Worm (Caenorhabditis elegans) whole organism, young adult: Measurements from ENCODE around the gene F29A7.8.
A peak's percentile ranks its signal among the peaks of the same experiment; 100 is the strongest.

Experiments used
- B0261.1 ChIP-seq: sonication (generic microtip); optimal IDR thresholded peaks from 2 replicates; lab custom pipeline; 2016; ENCODE audit warnings: mild to moderate bottlenecking, missing genetic modification characterization, moderate library complexity, missing compliant biosample characterization
- K11D2.4 ChIP-seq: fragments of 200-800 bp; sonication (Bioruptor generic); IDR thresholded peaks from 2 replicates; pipeline ENCODE4 v1.3.6; 2022; ENCODE audit warnings: missing genetic modification reagents, missing genetic modification characterization, missing compliant biosample characterization
- K12H6.12 ChIP-seq: fragments of 200-800 bp; sonication (Bioruptor generic); optimal IDR thresholded peaks from 2 replicates; lab custom pipeline; 2018; ENCODE audit warnings: mild to moderate bottlenecking, missing genetic modification characterization, missing compliant biosample characterization
- Y67H2A.10 ChIP-seq: fragments of 200-800 bp; sonication (Bioruptor generic); conservative IDR thresholded peaks from 2 replicates; pipeline ENCODE4 v1.3.6; 2022; ENCODE audit warnings: missing genetic modification reagents, missing genetic modification characterization, missing compliant biosample characterization
- aptf-2 ChIP-seq: fragments of 200-800 bp; sonication (Bioruptor generic); conservative IDR thresholded peaks from 2 replicates; pipeline ENCODE4 v1.3.6; 2022; ENCODE audit warnings: missing genetic modification reagents, missing genetic modification characterization, missing compliant biosample characterization
- attf-5 ChIP-seq: fragments of 200-800 bp; sonication (Bioruptor generic); optimal IDR thresholded peaks from 2 replicates; lab custom pipeline; 2018; ENCODE audit warnings: mild to moderate bottlenecking, missing genetic modification characterization, missing compliant biosample characterization
- attf-6 ChIP-seq: fragments of 200-800 bp; sonication (Bioruptor generic); IDR thresholded peaks from 2 replicates; pipeline ENCODE4 v1.3.6; 2022; ENCODE audit warnings: missing genetic modification reagents, missing genetic modification characterization, missing compliant biosample characterization
- bed-2 ChIP-seq: fragments of 200-800 bp; sonication (Bioruptor generic); IDR thresholded peaks from 2 replicates; pipeline ENCODE4 v1.3.6; 2022; ENCODE audit warnings: missing genetic modification reagents, missing genetic modification characterization, missing compliant biosample characterization
- cebp-1 ChIP-seq, 2 experiments: fragments of 200-800 bp in 1 of 2; sonication (Bioruptor generic) in 1 of 2; sonication (generic microtip) in 1 of 2; IDR thresholded peaks in 1 of 2; optimal IDR thresholded peaks in 1 of 2; 2 replicates each; pipeline versions ENCODE4 v1.3.6 to Lab custom; 2017 to 2022; ENCODE audit warnings: missing compliant biosample characterization in 2 of 2, missing genetic modification characterization in 2 of 2, mild to moderate bottlenecking in 1 of 2, missing genetic modification reagents in 1 of 2, moderate library complexity in 1 of 2
- cebp-2 ChIP-seq: fragments of 200-800 bp; sonication (Bioruptor generic); IDR thresholded peaks from 2 replicates; pipeline ENCODE4 v1.3.6; 2022; ENCODE audit warnings: missing genetic modification characterization, missing compliant biosample characterization
- ceh-27 ChIP-seq: fragments of 200-800 bp; sonication (Bioruptor generic); optimal IDR thresholded peaks from 2 replicates; lab custom pipeline; 2018; ENCODE audit warnings: mild to moderate bottlenecking, missing genetic modification characterization, moderate library complexity, missing compliant biosample characterization
- dox-1 ChIP-seq: fragments of 200-800 bp; sonication (Bioruptor generic); IDR thresholded peaks from 2 replicates; pipeline ENCODE4 v1.3.6; 2022; ENCODE audit warnings: missing genetic modification reagents, missing genetic modification characterization, missing compliant biosample characterization
- dpl-1 ChIP-seq: fragments of 150-350 bp; optimal IDR thresholded peaks from 2 replicates; lab custom pipeline; 2014; ENCODE audit warnings: missing biosample characterization, missing genetic modification reagents, missing genetic modification characterization
- egl-44 ChIP-seq: fragments of 200-800 bp; sonication (Bioruptor generic); IDR thresholded peaks from 2 replicates; pipeline ENCODE4 v1.3.6; 2022; ENCODE audit warnings: missing genetic modification reagents, missing genetic modification characterization, missing compliant biosample characterization
- egrh-3 ChIP-seq: fragments of 200-800 bp; sonication (Bioruptor generic); IDR thresholded peaks from 2 replicates; pipeline ENCODE4 v1.3.6; 2022; ENCODE audit warnings: missing genetic modification reagents, missing genetic modification characterization, missing compliant biosample characterization
- gei-17 ChIP-seq: fragments of 200-800 bp; sonication (Bioruptor generic); optimal IDR thresholded peaks from 2 replicates; lab custom pipeline; 2018; ENCODE audit warnings: mild to moderate bottlenecking, missing genetic modification characterization, missing compliant biosample characterization
- hlh-12 ChIP-seq: sonication (generic microtip); optimal IDR thresholded peaks from 2 replicates; lab custom pipeline; 2016; ENCODE audit warnings: missing genetic modification characterization, missing compliant biosample characterization
- hmg-1.2 ChIP-seq: fragments of 200-800 bp; sonication (Bioruptor generic); IDR thresholded peaks from 2 replicates; pipeline ENCODE4 v1.3.6; 2022; ENCODE audit warnings: missing genetic modification reagents, missing genetic modification characterization, missing compliant biosample characterization
- hmg-20 ChIP-seq: fragments of 200-800 bp; sonication (Bioruptor generic); IDR thresholded peaks from 2 replicates; pipeline ENCODE4 v1.3.6; 2022; ENCODE audit warnings: missing genetic modification reagents, missing genetic modification characterization, missing compliant biosample characterization
- let-607 ChIP-seq, 2 experiments: fragments of 200-800 bp in 1 of 2; sonication (Bioruptor generic) in 1 of 2; sonication (generic microtip) in 1 of 2; optimal IDR thresholded peaks; 2 replicates each; lab custom pipeline; 2016 to 2018; ENCODE audit warnings: mild to moderate bottlenecking in 2 of 2, missing compliant biosample characterization in 2 of 2, missing genetic modification characterization in 2 of 2, moderate library complexity in 2 of 2, missing genotype in 1 of 2
- lin-35 ChIP-seq, 3 experiments: fragments of 150-350 bp in 2 of 3; sonication (generic microtip) in 1 of 3; optimal IDR thresholded peaks; 2 replicates each; lab custom pipeline; 2014 to 2018; ENCODE audit warnings: missing biosample characterization in 3 of 3, missing genetic modification characterization in 3 of 3, missing genetic modification reagents in 3 of 3
- lir-1 ChIP-seq: fragments of 200-800 bp; sonication (Bioruptor generic); conservative IDR thresholded peaks from 2 replicates; pipeline ENCODE4 v1.3.6; 2022; ENCODE audit warnings: missing genetic modification reagents, missing genetic modification characterization, missing compliant biosample characterization
- madf-8 ChIP-seq: fragments of 200-800 bp; sonication (Bioruptor generic); conservative IDR thresholded peaks from 2 replicates; pipeline ENCODE4 v1.3.6; 2022; ENCODE audit warnings: missing genetic modification reagents, missing genetic modification characterization, missing compliant biosample characterization
- mes-4 ChIP-seq: sonication (generic microtip); optimal IDR thresholded peaks from 2 replicates; lab custom pipeline; 2016; ENCODE audit warnings: missing genotype, missing genetic modification characterization, missing compliant biosample characterization
- nfyb-1 ChIP-seq: fragments of 200-800 bp; sonication (Bioruptor generic); IDR thresholded peaks from 2 replicates; pipeline ENCODE4 v1.3.6; 2022; ENCODE audit warnings: missing genetic modification reagents, missing genetic modification characterization, missing compliant biosample characterization
- nhr-179 ChIP-seq: sonication (generic microtip); optimal IDR thresholded peaks from 2 replicates; lab custom pipeline; 2016; ENCODE audit warnings: mild to moderate bottlenecking, missing genetic modification characterization, missing compliant biosample characterization
- nhr-27 ChIP-seq: fragments of 200-800 bp; sonication (Bioruptor generic); optimal IDR thresholded peaks from 2 replicates; lab custom pipeline; 2018; ENCODE audit warnings: mild to moderate bottlenecking, missing genetic modification characterization, moderate library complexity, missing compliant biosample characterization
- nhr-80 ChIP-seq: sonication (generic microtip); optimal IDR thresholded peaks from 2 replicates; lab custom pipeline; 2016; ENCODE audit warnings: missing genetic modification characterization, missing compliant biosample characterization
- pbrm-1 ChIP-seq: fragments of 200-800 bp; sonication (Bioruptor generic); IDR thresholded peaks from 2 replicates; pipeline ENCODE4 v1.3.6; 2022; ENCODE audit warnings: missing genetic modification reagents, missing genetic modification characterization, missing compliant biosample characterization
- rcor-1 ChIP-seq: fragments of 200-800 bp; sonication (Bioruptor generic); IDR thresholded peaks from 2 replicates; pipeline ENCODE4 v1.3.6; 2022; ENCODE audit warnings: missing genetic modification reagents, missing genetic modification characterization, missing compliant biosample characterization
- rec-8 ChIP-seq, 2 experiments: sonication (generic microtip); optimal IDR thresholded peaks; 2 replicates each; lab custom pipeline; 2016; ENCODE audit warnings: mild to moderate bottlenecking in 2 of 2, missing genetic modification characterization in 2 of 2, missing genetic modification reagents in 2 of 2, missing genotype in 2 of 2, missing biosample characterization in 1 of 2, missing compliant biosample characterization in 1 of 2, moderate library complexity in 1 of 2
- repo-1 ChIP-seq: sonication (generic microtip); optimal IDR thresholded peaks from 2 replicates; lab custom pipeline; 2017; ENCODE audit warnings: mild to moderate bottlenecking, missing genetic modification characterization, missing compliant biosample characterization
- snpc-1.3 ChIP-seq: sonication (generic microtip); optimal IDR thresholded peaks from 2 replicates; lab custom pipeline; 2017; ENCODE audit warnings: missing genetic modification characterization, mild to moderate bottlenecking, missing compliant biosample characterization, antibody characterized with exemption, moderate library complexity, missing genotype, missing genetic modification reagents; ENCODE audit not compliant: insufficient read depth
- snpc-4 ChIP-seq, 5 experiments: fragments of 150-350 bp in 1 of 5; sonication (generic microtip) in 4 of 5; optimal IDR thresholded peaks; 2 replicates each; lab custom pipeline; 2014 to 2018; ENCODE audit warnings: missing genetic modification characterization in 5 of 5, missing biosample characterization in 3 of 5, antibody characterized with exemption in 2 of 5, mild to moderate bottlenecking in 2 of 5, missing compliant biosample characterization in 2 of 5, missing genotype in 2 of 5, moderate library complexity in 2 of 5, missing genetic modification reagents in 1 of 5
- xnd-1 ChIP-seq: sonication (generic microtip); optimal IDR thresholded peaks from 2 replicates; lab custom pipeline; 2016; ENCODE audit warnings: missing genotype, missing genetic modification reagents, missing genetic modification characterization, missing compliant biosample characterization
- zfh-2 ChIP-seq: fragments of 200-800 bp; sonication (Bioruptor generic); conservative IDR thresholded peaks from 2 replicates; pipeline ENCODE4 v1.3.6; 2022; ENCODE audit warnings: missing genetic modification reagents, missing genetic modification characterization, missing compliant biosample characterization
- ztf-22 ChIP-seq: fragments of 200-800 bp; sonication (Bioruptor generic); optimal IDR thresholded peaks from 2 replicates; lab custom pipeline; 2018; ENCODE audit warnings: mild to moderate bottlenecking, missing genetic modification characterization, moderate library complexity, missing compliant biosample characterization
- ztf-28 ChIP-seq: fragments of 200-800 bp; sonication (Bioruptor generic); IDR thresholded peaks from 2 replicates; pipeline ENCODE4 v1.3.6; 2022; ENCODE audit warnings: missing genetic modification reagents, missing genetic modification characterization, missing compliant biosample characterization
- ztf-6 ChIP-seq: fragments of 200-800 bp; sonication (Bioruptor generic); IDR thresholded peaks from 2 replicates; pipeline ENCODE4 v1.3.6; 2022; ENCODE audit warnings: missing genetic modification reagents, missing genetic modification characterization, missing compliant biosample characterization

Gene F29A7.8

ce11 chrII:2802804-2803586 is 45.1 kb upstream of the F29A7.8 start:
- TF ChIP-seq nhr-80 (tag; lab: Kevin White, UChicago): peak; percentile 75
- TF ChIP-seq cebp-1 (GFP tag; IDR thresholded peaks at IDR 0.05; lab: Robert Waterston, UW): no peak
- TF ChIP-seq cebp-1 (tag; optimal IDR thresholded peaks at IDR 0.05; lab: Kevin White, UChicago): peak; percentile 44
- TF ChIP-seq hmg-1.2 (GFP tag; lab: Robert Waterston, UW): peak; percentile 91
- no peak for TF ChIP-seq cebp-2 (GFP tag; lab: Robert Waterston, UW)
- TF ChIP-seq, all 124 proteins: peak for 3

DNA sequence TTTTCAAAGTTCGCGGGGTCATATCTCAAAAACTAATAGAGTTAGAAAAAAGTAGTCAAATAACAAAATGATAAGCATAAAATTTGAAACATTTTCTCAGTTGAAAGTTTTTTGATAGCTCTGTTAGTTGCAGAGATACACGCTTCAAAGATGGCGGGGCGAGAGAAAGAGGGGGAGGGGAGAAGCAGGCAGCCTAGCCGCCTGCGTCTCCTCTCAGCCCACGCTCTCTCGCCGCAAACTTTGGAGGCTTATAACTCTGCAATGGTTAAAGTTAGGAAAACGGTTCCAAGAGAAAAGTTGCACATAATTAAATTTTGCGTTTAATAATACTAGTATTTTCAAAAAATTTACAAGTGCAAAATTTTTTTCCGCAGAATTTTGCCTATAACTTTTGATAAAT is 43.9 kb upstream of the F29A7.8 start:
- TF ChIP-seq hmg-1.2 (GFP tag; lab: Robert Waterston, UW) (peak; percentile 55), zfh-2 (GFP tag; lab: Robert Waterston, UW) (peak; percentile 58; the same call in 1 of the 2 replicates), lin-35 (GFP tag; optimal IDR thresholded peaks at IDR 0.05; lab: Kevin White, UChicago) (no peak)

DNA sequence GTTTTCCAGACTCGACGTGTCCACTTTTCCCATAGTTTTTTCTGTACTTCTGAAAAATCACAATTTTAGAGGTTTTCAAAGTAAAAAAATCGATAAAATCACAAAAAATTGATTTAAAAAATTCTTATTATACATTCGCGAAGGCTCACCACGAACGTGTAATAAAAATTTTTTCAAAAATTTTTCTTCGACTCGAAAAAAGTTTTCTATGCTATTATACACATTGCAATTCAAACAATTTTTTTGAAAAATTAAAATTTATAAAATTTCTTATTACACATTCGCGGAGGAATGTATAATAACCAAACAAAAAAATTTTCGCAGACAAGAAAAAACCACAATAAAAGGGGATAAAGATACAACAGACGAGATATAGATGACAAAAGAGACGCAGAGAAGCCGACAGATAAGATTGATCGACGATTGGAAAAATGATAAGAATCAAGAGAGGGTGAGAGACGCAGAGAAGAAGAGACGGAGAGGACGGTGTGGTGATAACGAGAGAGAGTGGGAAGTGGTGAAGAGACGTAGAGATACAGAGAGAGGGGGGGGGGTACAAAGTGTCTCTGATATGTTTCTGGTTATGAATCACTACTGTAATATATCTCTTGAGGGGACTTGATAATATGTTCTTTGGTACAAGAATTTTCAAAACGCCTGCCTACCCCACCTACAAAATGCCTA is 42.8 kb upstream of the F29A7.8 start, which contains the start of gene nhr-119:
nhr-119 (minus strand) TSS at position 51 of the 684 bp plus-strand sequence.
- TF ChIP-seq Y67H2A.10 (GFP tag; lab: Robert Waterston, UW): no peak
- no peak for TF ChIP-seq aptf-2
- no peak for TF ChIP-seq egl-44
- TF ChIP-seq rec-8 (tag; optimal IDR thresholded peaks at IDR 0.05; lab: Kevin White, UChicago): no peak
- no peak for TF ChIP-seq attf-5 (GFP tag; lab: Kevin White, UChicago)
- TF ChIP-seq ztf-22: no peak
- TF ChIP-seq dox-1 (GFP tag; lab: Robert Waterston, UW): peak; percentile 48; the same call in 1 of the 2 replicates
- peak; percentile 66 for TF ChIP-seq egrh-3 (GFP tag; lab: Robert Waterston, UW)
- TF ChIP-seq nhr-27 (tag; lab: Kevin White, UChicago): no peak
- peak; percentile 67 for TF ChIP-seq nhr-80 (tag; lab: Kevin White, UChicago)
- TF ChIP-seq nfyb-1 (GFP tag; lab: Robert Waterston, UW): 0 out of 2 replicates have a peak, but pooled peaks have one; percentile 24
- no peak for TF ChIP-seq dpl-1 (GFP tag; lab: Kevin White, UChicago)
- TF ChIP-seq repo-1 (tag; lab: Kevin White, UChicago): no peak
- TF ChIP-seq K12H6.12: no peak
- TF ChIP-seq hmg-20: no peak
- TF ChIP-seq pbrm-1 (GFP tag; lab: Robert Waterston, UW): no peak
- TF ChIP-seq xnd-1: no peak
- no peak for TF ChIP-seq zfh-2 (GFP tag; lab: Robert Waterston, UW)
- TF ChIP-seq hmg-1.2 (GFP tag; lab: Robert Waterston, UW): peak; percentile 82
- no peak for TF ChIP-seq snpc-1.3
- no peak for TF ChIP-seq bed-2 (GFP tag; lab: Robert Waterston, UW)
- TF ChIP-seq hlh-12 (tag; lab: Kevin White, UChicago): no peak
- TF ChIP-seq nhr-179: no peak
- TF ChIP-seq K11D2.4: no peak
- TF ChIP-seq snpc-4 (GFP tag; optimal IDR thresholded peaks at IDR 0.05; lab: Kevin White, UChicago): no peak
- no peak for TF ChIP-seq snpc-4 (tag; optimal IDR thresholded peaks at IDR 0.05; lab: Kevin White, UChicago)
- no peak for TF ChIP-seq ztf-28
- TF ChIP-seq mes-4: no peak
- no peak for TF ChIP-seq attf-6 (GFP tag; lab: Robert Waterston, UW)
- TF ChIP-seq madf-8 (GFP tag; lab: Robert Waterston, UW): no peak
- TF ChIP-seq lir-1 (GFP tag; lab: Robert Waterston, UW): no peak
- no peak for TF ChIP-seq B0261.1 (tag; lab: Kevin White, UChicago)
- no peak for TF ChIP-seq ceh-27
- TF ChIP-seq gei-17 (GFP tag; lab: Kevin White, UChicago): no peak
- TF ChIP-seq ztf-6 (GFP tag; lab: Robert Waterston, UW): no peak
- no peak for TF ChIP-seq rcor-1 (GFP tag; lab: Robert Waterston, UW)
- TF ChIP-seq let-607 (tag; optimal IDR thresholded peaks at IDR 0.05; lab: Kevin White, UChicago): peak in 1 of 2 experiments; percentile 42
